Worm (Caenorhabditis elegans) whole organism, mixed stage, embryonic: ENCODE measurements around the gene F35D2.3.

Experiments
- M03D4.4 ChIP-seq: sonication (generic microtip); optimal IDR thresholded peaks from 2 replicates; lab custom pipeline; 2017; ENCODE audit warnings: mild to moderate bottlenecking, missing genetic modification characterization, missing compliant biosample characterization
- bed-3 ChIP-seq: fragments of 200-800 bp; sonication (Bioruptor generic); optimal IDR thresholded peaks from 3 replicates; lab custom pipeline; 2018; ENCODE audit warnings: mild to moderate bottlenecking, missing genetic modification characterization, moderate library complexity, missing compliant biosample characterization
- ceh-39 ChIP-seq: fragments of 150-350 bp; optimal IDR thresholded peaks from 2 replicates; lab custom pipeline; 2014; ENCODE audit warnings: missing biosample characterization, missing genetic modification characterization
- ceh-83 ChIP-seq: fragments of 200-800 bp; sonication (Bioruptor generic); optimal IDR thresholded peaks from 2 replicates; lab custom pipeline; 2018; ENCODE audit warnings: mild to moderate bottlenecking, missing genetic modification characterization, missing compliant biosample characterization
- ces-1 ChIP-seq: fragments of 150-350 bp; optimal IDR thresholded peaks from 2 replicates; lab custom pipeline; 2014; ENCODE audit warnings: missing biosample characterization, missing genetic modification reagents, missing genetic modification characterization
- cnd-1 ChIP-seq: fragments of 200-800 bp; sonication (Bioruptor generic); optimal IDR thresholded peaks from 2 replicates; lab custom pipeline; 2018; ENCODE audit warnings: mild to moderate bottlenecking, missing genetic modification characterization, missing compliant biosample characterization
- drap-1 ChIP-seq: fragments of 200-800 bp; sonication (Bioruptor generic); optimal IDR thresholded peaks from 3 replicates; lab custom pipeline; 2018; ENCODE audit warnings: mild to moderate bottlenecking, missing genetic modification characterization, missing compliant biosample characterization
- elt-1 ChIP-seq: sonication (generic microtip); optimal IDR thresholded peaks from 2 replicates; lab custom pipeline; 2017; ENCODE audit warnings: missing genetic modification characterization, mild to moderate bottlenecking, missing compliant biosample characterization, antibody characterized with exemption, moderate library complexity, borderline replicate concordance; ENCODE audit not compliant: insufficient read depth
- elt-3 ChIP-seq: fragments of 150-350 bp; optimal IDR thresholded peaks from 2 replicates; lab custom pipeline; 2014; ENCODE audit warnings: missing biosample characterization, missing genetic modification characterization
- flh-1 ChIP-seq: fragments of 200-800 bp; sonication (Bioruptor generic); optimal IDR thresholded peaks from 2 replicates; lab custom pipeline; 2018; ENCODE audit warnings: mild to moderate bottlenecking, missing genetic modification characterization, moderate library complexity, missing compliant biosample characterization
- ham-2 ChIP-seq: fragments of 200-800 bp; sonication (Bioruptor generic); optimal IDR thresholded peaks from 2 replicates; lab custom pipeline; 2018; ENCODE audit warnings: mild to moderate bottlenecking, missing genetic modification characterization, missing compliant biosample characterization
- hlh-1 ChIP-seq: fragments of 150-350 bp; optimal IDR thresholded peaks from 2 replicates; lab custom pipeline; 2014; ENCODE audit warnings: missing biosample characterization, missing genetic modification reagents, missing genetic modification characterization
- lin-13 ChIP-seq: fragments of 150-350 bp; optimal IDR thresholded peaks from 2 replicates; lab custom pipeline; 2014; ENCODE audit warnings: missing biosample characterization, missing genetic modification characterization
- lin-32 ChIP-seq: fragments of 200-800 bp; sonication (Bioruptor generic); optimal IDR thresholded peaks from 2 replicates; lab custom pipeline; 2018; ENCODE audit warnings: mild to moderate bottlenecking, missing genetic modification characterization, missing compliant biosample characterization
- lsy-2 ChIP-seq: fragments of 150-350 bp; optimal IDR thresholded peaks from 2 replicates; lab custom pipeline; 2014; ENCODE audit warnings: missing biosample characterization, missing genetic modification characterization
- mab-5 ChIP-seq: fragments of 150-350 bp; optimal IDR thresholded peaks from 2 replicates; lab custom pipeline; 2014; ENCODE audit warnings: missing biosample characterization, missing genetic modification characterization
- mep-1 ChIP-seq: fragments of 150-350 bp; optimal IDR thresholded peaks from 2 replicates; lab custom pipeline; 2017; ENCODE audit warnings: missing biosample characterization, missing genetic modification reagents, missing genetic modification characterization, inconsistent platforms
- mls-2 ChIP-seq: sonication (generic microtip); optimal IDR thresholded peaks from 2 replicates; lab custom pipeline; 2016; ENCODE audit warnings: mild to moderate bottlenecking, missing genetic modification characterization, moderate library complexity, missing compliant biosample characterization
- nhr-12 ChIP-seq: fragments of 150-350 bp; optimal IDR thresholded peaks from 2 replicates; lab custom pipeline; 2014; ENCODE audit warnings: missing biosample characterization, missing genetic modification characterization
- nhr-2 ChIP-seq: fragments of 150-350 bp; optimal IDR thresholded peaks from 2 replicates; lab custom pipeline; 2014; ENCODE audit warnings: missing biosample characterization, missing genetic modification characterization
- nhr-237 ChIP-seq: fragments of 150-350 bp; optimal IDR thresholded peaks from 2 replicates; lab custom pipeline; 2014; ENCODE audit warnings: missing biosample characterization, missing genetic modification characterization
- nhr-76 ChIP-seq: sonication (generic microtip); optimal IDR thresholded peaks from 2 replicates; lab custom pipeline; 2017; ENCODE audit warnings: missing biosample characterization, missing genetic modification characterization
- pha-4 ChIP-seq: fragments of 150-350 bp; optimal IDR thresholded peaks from 2 replicates; lab custom pipeline; 2018; ENCODE audit warnings: missing biosample characterization, missing genetic modification reagents, missing genetic modification characterization
- sem-2 ChIP-seq: fragments of 200-800 bp; sonication (Bioruptor generic); optimal IDR thresholded peaks from 2 replicates; lab custom pipeline; 2018; ENCODE audit warnings: mild to moderate bottlenecking, missing genetic modification characterization, missing compliant biosample characterization
- snpc-4 ChIP-seq: fragments of 150-350 bp; optimal IDR thresholded peaks from 2 replicates; lab custom pipeline; 2014; ENCODE audit warnings: missing biosample characterization, missing genetic modification characterization
- sptf-1 ChIP-seq: sonication (generic microtip); optimal IDR thresholded peaks from 2 replicates; lab custom pipeline; 2017; ENCODE audit warnings: mild to moderate bottlenecking, missing genetic modification characterization, moderate library complexity, missing compliant biosample characterization
- tbx-8 ChIP-seq: fragments of 200-800 bp; sonication (Bioruptor generic); optimal IDR thresholded peaks from 2 replicates; lab custom pipeline; 2018; ENCODE audit warnings: mild to moderate bottlenecking, missing genetic modification characterization, moderate library complexity, missing compliant biosample characterization
- unc-120 ChIP-seq: sonication (generic microtip); optimal IDR thresholded peaks from 2 replicates; lab custom pipeline; 2017; ENCODE audit warnings: missing genetic modification characterization, missing compliant biosample characterization; ENCODE audit not compliant: poor library complexity, severe bottlenecking
- unc-39 ChIP-seq: fragments of 150-350 bp; optimal IDR thresholded peaks from 2 replicates; lab custom pipeline; 2014; ENCODE audit warnings: missing biosample characterization, missing genetic modification characterization
- zip-8 ChIP-seq: fragments of 150-350 bp; optimal IDR thresholded peaks from 2 replicates; lab custom pipeline; 2014; ENCODE audit warnings: missing biosample characterization, missing genetic modification characterization
- ztf-11 ChIP-seq: fragments of 150-350 bp; optimal IDR thresholded peaks from 2 replicates; lab custom pipeline; 2014; ENCODE audit warnings: missing biosample characterization, missing genetic modification characterization

F35D2.3 gene

ce11 chrII:7607953-7608352 lies 37.5 kb downstream of the F35D2.3 start, which contains the start of gene lips-17:
Gene lips-17 (plus strand): TSS chrII:7608253.
- no peak for TF ChIP-seq ham-2 (GFP tag; lab: Kevin White, UChicago)
- no peak for TF ChIP-seq nhr-237 (tag; lab: Kevin White, UChicago)
- no peak for TF ChIP-seq M03D4.4 (tag; lab: Kevin White, UChicago)
- no peak for TF ChIP-seq elt-1 (tag; lab: Kevin White, UChicago)
- no peak for TF ChIP-seq unc-120 (tag; lab: Kevin White, UChicago)
- no peak for TF ChIP-seq nhr-2 (tag; lab: Kevin White, UChicago)
- no peak for TF ChIP-seq pha-4 (tag; lab: Kevin White, UChicago)
- no peak for TF ChIP-seq mep-1 (tag; lab: Kevin White, UChicago)
- TF ChIP-seq ceh-39 (tag; lab: Kevin White, UChicago): no peak
- TF ChIP-seq drap-1 (GFP tag; lab: Kevin White, UChicago): no peak
- TF ChIP-seq nhr-76 (tag; lab: Kevin White, UChicago): no peak
- no peak for TF ChIP-seq nhr-12 (tag; lab: Kevin White, UChicago)
- TF ChIP-seq mls-2 (tag; lab: Kevin White, UChicago): no peak
- TF ChIP-seq cnd-1: no peak

- no peak for TF ChIP-seq ceh-83
- TF ChIP-seq hlh-1 (tag; lab: Kevin White, UChicago): peak; percentile 29
- no peak for TF ChIP-seq unc-120 (tag; lab: Kevin White, UChicago)
These were observed 42.9 kb downstream of the F35D2.3 start, which contains the start of the genes oig-4 and R07G3.7 for ce11 chrII:7613241-7613782. Gene oig-4 (plus strand): TSS chrII:7613541. Gene R07G3.7 (minus strand): TSS chrII:7613732.

ce11 chrII:7614334-7614733 lies 43.9 kb downstream of the F35D2.3 start:
- TF ChIP-seq ceh-83 (no peak), hlh-1 (tag; lab: Kevin White, UChicago) (peak; percentile 64), lin-32 (GFP tag; lab: Kevin White, UChicago) (peak; percentile 10)

ce11 chrII:7615318-7615891 lies 45.0 kb downstream of the F35D2.3 start:
- TF ChIP-seq hlh-1 (tag; lab: Kevin White, UChicago) (no peak), mls-2 (tag; lab: Kevin White, UChicago) (no peak), lsy-2 (tag; lab: Kevin White, UChicago) (peak; percentile 4), snpc-4 (tag; lab: Kevin White, UChicago) (no peak), ceh-83 (no peak), mab-5 (tag; lab: Kevin White, UChicago) (no peak), ces-1 (GFP tag; lab: Kevin White, UChicago) (peak; percentile 69), ztf-11 (tag; lab: Kevin White, UChicago) (no peak), bed-3 (GFP tag; lab: Kevin White, UChicago) (no peak), pha-4 (tag; lab: Kevin White, UChicago) (no peak), nhr-76 (tag; lab: Kevin White, UChicago) (no peak), drap-1 (GFP tag; lab: Kevin White, UChicago) (no peak), sptf-1 (tag; lab: Kevin White, UChicago) (no peak), ceh-39 (tag; lab: Kevin White, UChicago) (peak; percentile 14), mep-1 (tag; lab: Kevin White, UChicago) (peak; percentile 42), nhr-237 (tag; lab: Kevin White, UChicago) (no peak), unc-39 (tag; lab: Kevin White, UChicago) (no peak), lin-32 (GFP tag; lab: Kevin White, UChicago) (no peak), unc-120 (tag; lab: Kevin White, UChicago) (peak; percentile 25), zip-8 (no peak), elt-3 (tag; lab: Kevin White, UChicago) (no peak)

- peak; percentile 11 for TF ChIP-seq ces-1 (GFP tag; lab: Kevin White, UChicago)
- no peak for TF ChIP-seq ceh-83
These were observed 45.7 kb downstream of the F35D2.3 start, which contains the start of gene cdc-42 for ce11 chrII:7616141-7616540. Gene cdc-42 (plus strand): TSS chrII:7616452.

- TF ChIP-seq drap-1 (GFP tag; lab: Kevin White, UChicago): no peak
- no peak for TF ChIP-seq mls-2 (tag; lab: Kevin White, UChicago)
- TF ChIP-seq nhr-237 (tag; lab: Kevin White, UChicago): no peak
- TF ChIP-seq flh-1 (GFP tag; lab: Kevin White, UChicago): no peak
- TF ChIP-seq elt-1 (tag; lab: Kevin White, UChicago): no peak
- TF ChIP-seq tbx-8 (GFP tag; lab: Kevin White, UChicago): no peak
- no peak for TF ChIP-seq unc-120 (tag; lab: Kevin White, UChicago)
- no peak for TF ChIP-seq lsy-2 (tag; lab: Kevin White, UChicago)
- no peak for TF ChIP-seq lin-32 (GFP tag; lab: Kevin White, UChicago)
- no peak for TF ChIP-seq nhr-76 (tag; lab: Kevin White, UChicago)
- TF ChIP-seq zip-8: no peak
- no peak for TF ChIP-seq ham-2 (GFP tag; lab: Kevin White, UChicago)
- no peak for TF ChIP-seq sptf-1 (tag; lab: Kevin White, UChicago)
- TF ChIP-seq nhr-2 (tag; lab: Kevin White, UChicago): no peak
- TF ChIP-seq mep-1 (tag; lab: Kevin White, UChicago): no peak
- no peak for TF ChIP-seq sem-2 (GFP tag; lab: Kevin White, UChicago)
- no peak for TF ChIP-seq lin-13 (tag; lab: Kevin White, UChicago)
- TF ChIP-seq, all 35 proteins: peak for 0
These were observed 47.8 kb downstream of the F35D2.3 start for ce11 chrII:7618212-7618611.
